Fruit fly (Drosophila melanogaster): ENCODE data around the gene COX6B.

- TF ChIP-seq pan (optimal IDR thresholded peaks at IDR 0.05): no peak
- no peak for TF ChIP-seq usp (GFP tag; optimal IDR thresholded peaks at IDR 0.05)
- TF ChIP-seq EcR (GFP tag; optimal IDR thresholded peaks at IDR 0.05): no peak
Observed at dm6 chrX:19786823-19787222, 42.7 kb upstream of the COX6B start.
